Fruit fly (Drosophila melanogaster): Measurements from ENCODE around the gene spen.
A peak's percentile ranks its signal among the peaks of the same experiment; 100 is the strongest.

The spen gene

dm6 chr2L:117750-118149, 41.1 kb upstream of the spen start (continued):
- no peak for TF ChIP-seq NK7.1 (GFP tag; optimal IDR thresholded peaks at IDR 0.05)
- no peak for TF ChIP-seq CG11085 (GFP tag; IDR thresholded peaks at IDR 0.05)
- TF ChIP-seq slp2 (GFP tag; optimal IDR thresholded peaks at IDR 0.05): no peak
- TF ChIP-seq lmd (GFP tag; IDR thresholded peaks at IDR 0.05): no peak
- peak; percentile 58 for TF ChIP-seq CG2678 (tag; optimal IDR thresholded peaks at IDR 0.05)
- peak; percentile 51 for TF ChIP-seq CG15514 (GFP tag; optimal IDR thresholded peaks at IDR 0.05)
- no peak for TF ChIP-seq Bteb2 (GFP tag; optimal IDR thresholded peaks at IDR 0.05)
- no peak for TF ChIP-seq br (optimal IDR thresholded peaks at IDR 0.05)
- no peak for TF ChIP-seq CG6654 (GFP tag; optimal IDR thresholded peaks at IDR 0.05)
- TF ChIP-seq Xrp1 (GFP tag; IDR thresholded peaks at IDR 0.05): no peak

- TF ChIP-seq psq (GFP tag; optimal IDR thresholded peaks at IDR 0.05) (no peak), CG14441 (GFP tag; IDR thresholded peaks at IDR 0.05) (no peak), eve (GFP tag; optimal IDR thresholded peaks at IDR 0.05) (peak in 1 of 2 experiments; percentile 66), CG4707 (GFP tag; optimal IDR thresholded peaks at IDR 0.05) (no peak), exex (tag; optimal IDR thresholded peaks at IDR 0.05) (peak; percentile 23), unpg (GFP tag; optimal IDR thresholded peaks at IDR 0.05) (no peak), MTF-1 (GFP tag; optimal IDR thresholded peaks at IDR 0.05; ENCODE audit: borderline replicate concordance) (no peak), CG15269 (tag; optimal IDR thresholded peaks at IDR 0.05) (peak; percentile 7), CG10209 (GFP tag; optimal IDR thresholded peaks at IDR 0.05) (peak; percentile 12), CG1603 (tag; optimal IDR thresholded peaks at IDR 0.05) (peak; percentile 3), shn (GFP tag; optimal IDR thresholded peaks at IDR 0.05) (no peak), CG17359 (tag; optimal IDR thresholded peaks at IDR 0.05) (peak; percentile 14), caup (GFP tag; optimal IDR thresholded peaks at IDR 0.05; ENCODE audit: severe bottlenecking) (no peak), Deaf1 (tag; optimal IDR thresholded peaks at IDR 0.05) (peak; percentile 58), Pdp1 (GFP tag; optimal IDR thresholded peaks at IDR 0.05) (peak in 1 of 2 experiments; percentile 7), lola (GFP tag; optimal IDR thresholded peaks at IDR 0.05) (no peak), CG7357 (GFP tag; IDR thresholded peaks at IDR 0.05) (no peak), CG12219 (GFP tag; optimal IDR thresholded peaks at IDR 0.05) (no peak), Optix (GFP tag; IDR thresholded peaks at IDR 0.05) (no peak), Drgx (GFP tag; IDR thresholded peaks at IDR 0.05) (peak; percentile 41; the same call in 1 of the 2 replicates), gem (tag; optimal IDR thresholded peaks at IDR 0.05) (peak; percentile 26), Hr78 (GFP tag; optimal IDR thresholded peaks at IDR 0.05) (peak in 1 of 2 experiments; percentile 52), sens (GFP tag) (peak; percentile 88), D19A (tag; optimal IDR thresholded peaks at IDR 0.05) (peak; percentile 90), row (GFP tag; IDR thresholded peaks at IDR 0.05) (peak; percentile 75), Antp (GFP tag; optimal IDR thresholded peaks at IDR 0.05) (peak; percentile 17), kay (GFP tag; optimal IDR thresholded peaks at IDR 0.05) (peak; percentile 44), dm (GFP tag; optimal IDR thresholded peaks at IDR 0.05) (no peak), HHEX (GFP tag; optimal IDR thresholded peaks at IDR 0.05) (no peak), vvl (GFP tag; IDR thresholded peaks at IDR 0.05) (peak; percentile 41; the same call in 1 of the 2 replicates), sisA (GFP tag; IDR thresholded peaks at IDR 0.05) (no peak), CG7987 (GFP tag; optimal IDR thresholded peaks at IDR 0.05) (no peak), Med (GFP tag) (peak; percentile 85), CG42726 (GFP tag; IDR thresholded peaks at IDR 0.05; ENCODE audit: partially characterized antibody) (no peak), B-H1 (GFP tag; IDR thresholded peaks at IDR 0.05) (no peak), CG6791 (GFP tag; IDR thresholded peaks at IDR 0.05; ENCODE audit: partially characterized antibody) (0 out of 3 replicates have a peak, but pooled peaks have one; percentile 21)
Measured at dm6 chr2L:120492-121455, 38.1 kb upstream of the spen start.
